Worm (Caenorhabditis elegans) whole organism, midembryonic: ENCODE measurements around the gene Y53F4B.18.

Source experiments
- T22C8.4 ChIP-seq: fragments of 200-800 bp; sonication (Bioruptor generic); IDR thresholded peaks from 2 replicates; pipeline ENCODE4 v1.3.6; 2022; ENCODE audit warnings: missing genetic modification characterization, missing compliant biosample characterization
- cog-1 ChIP-seq: sonication (generic microtip); optimal IDR thresholded peaks from 2 replicates; lab custom pipeline; 2016; ENCODE audit warnings: missing genetic modification characterization, missing compliant biosample characterization
- flt-1 ChIP-seq: fragments of 200-800 bp; sonication (Bioruptor generic); IDR thresholded peaks from 2 replicates; pipeline ENCODE4 v1.3.6; 2022; ENCODE audit warnings: missing genetic modification characterization, missing compliant biosample characterization
- med-1 ChIP-seq: sonication (generic microtip); optimal IDR thresholded peaks from 2 replicates; lab custom pipeline; 2017; ENCODE audit warnings: missing genetic modification characterization, mild to moderate bottlenecking, missing compliant biosample characterization, antibody characterized with exemption, missing genetic modification reagents; ENCODE audit not compliant: insufficient read depth
- ref-1 ChIP-seq: fragments of 200-800 bp; sonication (Bioruptor generic); conservative IDR thresholded peaks from 2 replicates; pipeline ENCODE4 v1.3.6; 2022; ENCODE audit warnings: missing genetic modification reagents, missing genetic modification characterization, missing compliant biosample characterization
- tab-1 ChIP-seq: fragments of 200-800 bp; sonication (Bioruptor generic); IDR thresholded peaks from 2 replicates; pipeline ENCODE4 v1.3.6; 2022; ENCODE audit warnings: missing genetic modification characterization, missing compliant biosample characterization
- ztf-23 ChIP-seq: fragments of 200-800 bp; sonication (Bioruptor generic); IDR thresholded peaks from 2 replicates; pipeline ENCODE4 v1.3.6; 2022; ENCODE audit warnings: missing genetic modification reagents, missing genetic modification characterization, missing compliant biosample characterization

DNA sequence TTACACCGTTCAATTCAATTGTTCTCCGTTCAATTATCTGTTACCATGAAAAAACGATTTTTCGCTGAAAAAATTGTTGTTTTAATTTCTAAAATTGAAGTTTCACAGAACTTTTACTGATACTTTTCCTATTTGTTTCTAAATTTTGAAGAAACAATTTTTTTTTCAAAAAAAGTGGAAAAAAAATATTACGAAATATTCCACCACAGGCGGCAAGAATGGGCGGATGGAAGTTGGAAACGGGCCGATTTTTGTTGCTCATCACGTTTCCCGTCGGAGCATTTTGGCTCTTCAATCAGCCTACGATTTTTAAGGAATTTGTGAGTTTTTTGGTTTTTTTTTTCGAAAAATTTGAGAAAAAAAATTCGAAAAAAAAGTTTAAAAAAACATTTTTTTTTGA lies 33.7 kb downstream of the Y53F4B.18 start, which contains the start of gene Y53F4B.14:
- TF ChIP-seq tab-1 (GFP tag; lab: Robert Waterston, UW) = no peak
- TF ChIP-seq T22C8.4 = no peak
- TF ChIP-seq flt-1 = no peak
- no peak for TF ChIP-seq med-1 (GFP tag; lab: Kevin White, UChicago)
- no peak for TF ChIP-seq cog-1
- TF ChIP-seq ref-1 (GFP tag; lab: Robert Waterston, UW) = no peak
- no peak for TF ChIP-seq ztf-23 (GFP tag; lab: Robert Waterston, UW)
